Worm (Caenorhabditis elegans) whole organism, L1 larva: ENCODE measurements around the gene F49A5.10.
A peak's percentile ranks its signal among the peaks of the same experiment; 100 is the strongest.

ENCODE experiments used
- C04F5.9 ChIP-seq: sonication (generic microtip); optimal IDR thresholded peaks from 2 replicates; lab custom pipeline; 2016; ENCODE audit warnings: missing genetic modification characterization, missing compliant biosample characterization
- C16A3.4 ChIP-seq: fragments of 150-350 bp; optimal IDR thresholded peaks from 2 replicates; lab custom pipeline; 2014; ENCODE audit warnings: missing biosample characterization, missing genetic modification characterization
- C34B4.2 ChIP-seq: sonication (generic microtip); optimal IDR thresholded peaks from 2 replicates; lab custom pipeline; 2017; ENCODE audit warnings: mild to moderate bottlenecking, missing genetic modification characterization, missing compliant biosample characterization
- aly-2 ChIP-seq: fragments of 150-350 bp; optimal IDR thresholded peaks from 2 replicates; lab custom pipeline; 2014; ENCODE audit warnings: missing biosample characterization, missing genetic modification characterization
- ceh-8 ChIP-seq: fragments of 200-800 bp; sonication (Bioruptor generic); optimal IDR thresholded peaks from 2 replicates; lab custom pipeline; 2018; ENCODE audit warnings: mild to moderate bottlenecking, missing genetic modification characterization, moderate library complexity, missing compliant biosample characterization
- ceh-90 ChIP-seq: sonication (generic microtip); optimal IDR thresholded peaks from 2 replicates; lab custom pipeline; 2016; ENCODE audit warnings: missing genetic modification characterization, missing compliant biosample characterization
- ces-1 ChIP-seq: fragments of 150-350 bp; optimal IDR thresholded peaks from 2 replicates; lab custom pipeline; 2014; ENCODE audit warnings: missing biosample characterization, missing genetic modification reagents, missing genetic modification characterization
- dpl-1 ChIP-seq, 3 experiments: fragments of 150-350 bp in 2 of 3; sonication (generic microtip) in 1 of 3; optimal IDR thresholded peaks; 2 replicates each; lab custom pipeline; 2014 to 2017; ENCODE audit warnings: missing biosample characterization in 3 of 3, missing genetic modification characterization in 3 of 3, missing genetic modification reagents in 3 of 3
- dsc-1 ChIP-seq: sonication (generic microtip); optimal IDR thresholded peaks from 2 replicates; lab custom pipeline; 2016; ENCODE audit warnings: mild to moderate bottlenecking, missing genetic modification characterization, missing compliant biosample characterization
- egl-27 ChIP-seq, 2 experiments: fragments of 150-350 bp in 1 of 2; sonication (generic microtip); optimal IDR thresholded peaks; 3 replicates each; lab custom pipeline; 2017 to 2018; ENCODE audit warnings: missing biosample characterization in 2 of 2, missing genetic modification characterization in 2 of 2, missing genetic modification reagents in 2 of 2
- elt-3 ChIP-seq, 6 experiments: fragments of 150-350 bp in 1 of 6; sonication (generic microtip); optimal IDR thresholded peaks; 2 replicates each; lab custom pipeline; 2017 to 2018; ENCODE audit warnings: missing biosample characterization in 6 of 6, missing genetic modification characterization in 6 of 6, inconsistent platforms in 1 of 6
- fkh-10 ChIP-seq: sonication (generic microtip); optimal IDR thresholded peaks from 2 replicates; lab custom pipeline; 2017; ENCODE audit warnings: missing biosample characterization, missing genetic modification reagents, missing genetic modification characterization
- fkh-4 ChIP-seq: sonication (generic microtip); optimal IDR thresholded peaks from 2 replicates; lab custom pipeline; 2016; ENCODE audit warnings: missing compliant biosample characterization, missing genetic modification characterization, borderline replicate concordance
- fkh-8 ChIP-seq: sonication (generic microtip); optimal IDR thresholded peaks from 2 replicates; lab custom pipeline; 2016; ENCODE audit warnings: mild to moderate bottlenecking, missing genetic modification characterization, missing compliant biosample characterization
- fos-1 ChIP-seq: fragments of 150-350 bp; optimal IDR thresholded peaks from 2 replicates; lab custom pipeline; 2014; ENCODE audit warnings: missing biosample characterization, missing genetic modification characterization
- hlh-17 ChIP-seq: fragments of 200-800 bp; sonication (Bioruptor generic); optimal IDR thresholded peaks from 2 replicates; lab custom pipeline; 2018; ENCODE audit warnings: missing genetic modification characterization, mild to moderate bottlenecking, missing compliant biosample characterization, moderate library complexity, borderline replicate concordance
- hlh-4 ChIP-seq: sonication (generic microtip); optimal IDR thresholded peaks from 2 replicates; lab custom pipeline; 2016; ENCODE audit warnings: mild to moderate bottlenecking, missing genetic modification characterization, missing compliant biosample characterization
- hpl-2 ChIP-seq: fragments of 150-350 bp; optimal IDR thresholded peaks from 2 replicates; lab custom pipeline; 2014; ENCODE audit warnings: missing biosample characterization, missing genetic modification reagents, missing genetic modification characterization
- lin-14 ChIP-seq: fragments of 200-800 bp; sonication (Bioruptor generic); optimal IDR thresholded peaks from 2 replicates; lab custom pipeline; 2018; ENCODE audit warnings: mild to moderate bottlenecking, missing genetic modification characterization, moderate library complexity, missing compliant biosample characterization
- lin-15B ChIP-seq: fragments of 150-350 bp; sonication (generic microtip); optimal IDR thresholded peaks from 3 replicates; lab custom pipeline; 2014; ENCODE audit warnings: missing biosample characterization, missing genetic modification characterization
- lir-3 ChIP-seq: sonication (generic microtip); optimal IDR thresholded peaks from 2 replicates; lab custom pipeline; 2016; ENCODE audit warnings: mild to moderate bottlenecking, missing genetic modification characterization, moderate library complexity, missing compliant biosample characterization; ENCODE audit not compliant: poor library complexity
- lsy-2 ChIP-seq, 2 experiments: fragments of 150-350 bp; optimal IDR thresholded peaks; 2 replicates each; lab custom pipeline; 2014; ENCODE audit warnings: missing biosample characterization in 2 of 2, missing genetic modification characterization in 2 of 2
- mdl-1 ChIP-seq, 2 experiments: fragments of 150-350 bp; optimal IDR thresholded peaks; 2 replicates each; lab custom pipeline; 2014 to 2017; ENCODE audit warnings: missing biosample characterization in 2 of 2, missing genetic modification characterization in 2 of 2, inconsistent platforms in 1 of 2
- mef-2 ChIP-seq: fragments of 150-350 bp; optimal IDR thresholded peaks from 2 replicates; lab custom pipeline; 2014; ENCODE audit warnings: missing biosample characterization, missing genetic modification characterization
- mep-1 ChIP-seq: fragments of 150-350 bp; optimal IDR thresholded peaks from 2 replicates; lab custom pipeline; 2014; ENCODE audit warnings: missing biosample characterization, missing genetic modification characterization
- nhr-237 ChIP-seq: fragments of 150-350 bp; optimal IDR thresholded peaks from 2 replicates; lab custom pipeline; 2014; ENCODE audit warnings: missing biosample characterization, missing genetic modification characterization
- nhr-28 ChIP-seq: fragments of 150-350 bp; optimal IDR thresholded peaks from 2 replicates; lab custom pipeline; 2014; ENCODE audit warnings: missing biosample characterization, missing genetic modification characterization
- nhr-84 ChIP-seq: sonication (generic microtip); optimal IDR thresholded peaks from 2 replicates; lab custom pipeline; 2017; ENCODE audit warnings: missing biosample characterization, missing genetic modification characterization
- nhr-85 ChIP-seq: sonication (generic microtip); peaks from one replicate; lab custom pipeline; 2016; ENCODE audit warnings: missing genetic modification characterization, inconsistent platforms, missing compliant biosample characterization
- pag-3 ChIP-seq: sonication (generic microtip); optimal IDR thresholded peaks from 2 replicates; lab custom pipeline; 2017; ENCODE audit warnings: missing genetic modification characterization, mild to moderate bottlenecking, missing compliant biosample characterization, antibody characterized with exemption, borderline replicate concordance; ENCODE audit not compliant: insufficient read depth
- pqm-1 ChIP-seq: sonication (generic microtip); optimal IDR thresholded peaks from 3 replicates; lab custom pipeline; 2017; ENCODE audit warnings: missing biosample characterization, missing genetic modification characterization
- snpc-4 ChIP-seq: fragments of 150-350 bp; optimal IDR thresholded peaks from 2 replicates; lab custom pipeline; 2014; ENCODE audit warnings: missing biosample characterization, missing genetic modification characterization
- snu-23 ChIP-seq: sonication (generic microtip); optimal IDR thresholded peaks from 2 replicates; lab custom pipeline; 2016; ENCODE audit warnings: missing genetic modification characterization, missing compliant biosample characterization
- sptf-1 ChIP-seq: fragments of 150-350 bp; optimal IDR thresholded peaks from 2 replicates; lab custom pipeline; 2014; ENCODE audit warnings: missing biosample characterization, missing genetic modification characterization
- sup-37 ChIP-seq: fragments of 200-800 bp; sonication (Bioruptor generic); optimal IDR thresholded peaks from 2 replicates; lab custom pipeline; 2018; ENCODE audit warnings: mild to moderate bottlenecking, missing genetic modification characterization, missing compliant biosample characterization
- swsn-7 ChIP-seq: sonication (generic microtip); optimal IDR thresholded peaks from 2 replicates; lab custom pipeline; 2016; ENCODE audit warnings: missing genetic modification characterization, missing compliant biosample characterization
- tbx-2 ChIP-seq: sonication (generic microtip); optimal IDR thresholded peaks from 2 replicates; lab custom pipeline; 2016; ENCODE audit warnings: missing genetic modification characterization, missing compliant biosample characterization
- unc-62 ChIP-seq: fragments of 150-350 bp; optimal IDR thresholded peaks from 2 replicates; lab custom pipeline; 2014; ENCODE audit warnings: missing biosample characterization, missing genetic modification reagents, missing genetic modification characterization
- unc-98 ChIP-seq: fragments of 200-800 bp; sonication (Bioruptor generic); IDR thresholded peaks from 2 replicates; pipeline ENCODE4 v1.3.6; 2022; ENCODE audit warnings: missing genetic modification characterization, missing compliant biosample characterization
- xbp-1 ChIP-seq: sonication (generic microtip); optimal IDR thresholded peaks from 2 replicates; lab custom pipeline; 2016; ENCODE audit warnings: missing genetic modification characterization, missing compliant biosample characterization

The F49A5.10 gene

DNA sequence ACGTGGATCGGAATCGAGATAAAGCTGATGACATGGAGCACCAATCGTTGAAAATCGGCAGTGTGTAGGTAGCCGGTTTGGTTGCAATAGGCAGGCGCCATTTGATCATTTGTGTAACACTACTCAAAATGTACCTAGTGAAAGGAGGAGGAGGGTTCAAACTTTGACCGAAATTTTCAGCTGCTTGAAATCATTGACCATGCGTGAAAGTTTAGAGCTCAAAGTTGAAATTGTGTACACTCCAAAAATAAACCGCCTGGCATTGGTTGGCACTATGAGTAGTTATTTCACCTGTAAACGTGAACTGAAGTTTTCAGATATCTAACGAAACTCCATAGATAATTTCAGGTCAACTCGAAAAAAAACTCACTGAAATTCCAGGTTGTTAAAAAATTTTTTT is 43.1 kb upstream of the F49A5.10 start, which contains the start of gene srh-215 (continued):
- TF ChIP-seq tbx-2: no peak

DNA sequence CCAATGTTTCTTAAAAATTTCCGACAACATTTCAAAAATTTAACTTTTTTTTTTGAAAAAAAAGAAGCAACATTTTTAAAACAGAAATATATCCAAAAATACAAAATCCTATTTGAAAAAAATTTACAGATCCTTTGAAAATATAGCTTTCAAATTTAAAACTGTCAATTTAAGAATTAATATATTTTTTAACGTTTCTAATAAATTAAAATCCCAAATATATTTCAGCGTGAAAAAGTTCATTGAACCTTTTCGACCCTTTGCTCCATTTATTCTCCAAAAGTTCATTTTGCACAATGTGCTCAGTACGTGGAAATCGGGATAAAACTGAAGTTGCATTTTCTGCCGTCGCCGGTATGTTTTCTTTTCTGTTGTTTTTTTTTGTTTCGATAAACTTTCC is 42.2 kb upstream of the F49A5.10 start, which contains the start of gene phy-3:
phy-3 (plus strand) TSS at position 301 of the 400 bp plus-strand sequence.
- no peak for TF ChIP-seq nhr-237
- TF ChIP-seq C34B4.2 (tag; lab: Kevin White, UChicago): no peak
- no peak for TF ChIP-seq mdl-1 (tag; optimal IDR thresholded peaks at IDR 0.05; lab: Kevin White, UChicago)
- no peak for TF ChIP-seq mef-2 (tag; lab: Kevin White, UChicago)
- no peak for TF ChIP-seq lin-15B (tag; lab: Kevin White, UChicago)
- TF ChIP-seq snpc-4 (tag; lab: Kevin White, UChicago): no peak
- TF ChIP-seq fkh-10 (GFP tag; lab: Kevin White, UChicago): no peak
- TF ChIP-seq ceh-90 (tag; lab: Kevin White, UChicago): no peak
- no peak for TF ChIP-seq aly-2 (tag; lab: Kevin White, UChicago)
- TF ChIP-seq C16A3.4 (tag; lab: Kevin White, UChicago): no peak
- no peak for TF ChIP-seq nhr-28 (tag; lab: Kevin White, UChicago)
- TF ChIP-seq pqm-1: no peak
- no peak for TF ChIP-seq xbp-1
- TF ChIP-seq swsn-7 (tag; lab: Kevin White, UChicago): no peak
- no peak for TF ChIP-seq sptf-1 (tag; lab: Kevin White, UChicago)
- no peak for TF ChIP-seq unc-62 (GFP tag; lab: Kevin White, UChicago)
- no peak for TF ChIP-seq fkh-8 (tag; lab: Kevin White, UChicago)
- TF ChIP-seq dpl-1 (GFP tag; optimal IDR thresholded peaks at IDR 0.05; lab: Kevin White, UChicago): no peak
- TF ChIP-seq nhr-85 (tag; lab: Kevin White, UChicago): no peak
- no peak for TF ChIP-seq hlh-17 (GFP tag; lab: Kevin White, UChicago)

- TF ChIP-seq unc-98 (GFP tag; lab: Robert Waterston, UW) (no peak), mep-1 (tag; lab: Kevin White, UChicago) (no peak), lin-14 (GFP tag; lab: Kevin White, UChicago) (no peak), fos-1 (tag; lab: Kevin White, UChicago) (no peak), hlh-4 (tag; lab: Kevin White, UChicago) (no peak), pag-3 (tag; lab: Kevin White, UChicago) (no peak), hpl-2 (GFP tag; lab: Kevin White, UChicago) (no peak)
Observed at ce11 chrV:16833672-16834071, 41.4 kb upstream of the F49A5.10 start.

DNA sequence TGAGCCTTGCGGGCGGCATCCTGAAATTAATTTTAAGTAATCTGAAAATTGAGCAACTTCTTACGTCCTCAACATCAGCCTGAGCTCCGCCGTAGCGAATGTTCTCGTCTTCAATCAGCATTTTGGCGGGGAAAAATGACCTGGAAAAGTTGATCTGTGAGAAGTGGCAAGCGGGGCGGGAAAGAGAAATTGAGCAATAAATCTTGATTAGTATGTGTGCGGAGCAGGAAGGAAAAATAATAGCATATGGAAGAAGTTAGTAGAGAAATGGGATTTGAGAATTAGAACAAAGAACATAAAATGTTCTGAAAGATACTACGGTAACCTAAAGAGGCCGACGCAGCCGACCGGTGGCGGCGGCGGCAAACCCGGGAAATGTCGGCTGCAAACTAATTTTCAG is 40.1 kb upstream of the F49A5.10 start, which contains the start of gene tni-3:
tni-3 (minus strand) TSS at position 140 of the 400 bp plus-strand sequence.
- TF ChIP-seq fkh-4 (tag; lab: Kevin White, UChicago): peak; percentile 59
- TF ChIP-seq dsc-1 (tag; lab: Kevin White, UChicago): peak; percentile 87
- TF ChIP-seq unc-62 (GFP tag; lab: Kevin White, UChicago): no peak

DNA sequence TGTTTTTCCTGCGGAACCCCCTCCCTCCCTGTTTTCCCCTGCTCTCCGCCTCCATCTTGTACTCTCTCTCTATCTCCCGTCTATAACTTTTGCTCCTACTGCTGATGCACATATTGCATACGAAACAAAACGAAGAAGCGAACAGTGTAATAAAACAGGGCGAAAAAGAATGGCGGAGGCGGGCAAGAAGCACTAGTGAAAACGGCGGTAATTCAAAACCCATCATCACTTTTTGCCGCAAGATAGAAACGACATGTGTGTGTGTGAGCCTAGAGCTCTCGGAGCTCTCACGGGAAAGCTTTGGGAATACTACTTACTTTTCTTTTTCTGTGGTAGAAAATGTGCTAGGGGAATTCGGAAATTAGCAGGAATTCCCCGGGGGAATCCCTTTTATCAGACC is 39.0 kb upstream of the F49A5.10 start:
- TF ChIP-seq ces-1 (GFP tag; lab: Kevin White, UChicago) (no peak), nhr-84 (no peak), elt-3 (tag; optimal IDR thresholded peaks at IDR 0.05; lab: Kevin White, UChicago) (no peak), C04F5.9 (tag; lab: Kevin White, UChicago) (no peak), pqm-1 (no peak), lsy-2 (tag; optimal IDR thresholded peaks at IDR 0.05; lab: Kevin White, UChicago) (no peak), fkh-4 (tag; lab: Kevin White, UChicago) (no peak), sup-37 (GFP tag; lab: Kevin White, UChicago) (no peak), nhr-28 (tag; lab: Kevin White, UChicago) (no peak), egl-27 (tag; optimal IDR thresholded peaks at IDR 0.05; lab: Kevin White, UChicago) (no peak), ceh-8 (GFP tag; lab: Kevin White, UChicago) (no peak), pag-3 (tag; lab: Kevin White, UChicago) (no peak), snu-23 (GFP tag; lab: Kevin White, UChicago) (no peak), lir-3 (tag; lab: Kevin White, UChicago) (no peak)
